Fruit fly (Drosophila melanogaster) whole organism, embryonic: ENCODE measurements around the gene Tps1.
A peak's percentile ranks its signal among the peaks of the same experiment; 100 is the strongest.

Experiments used
- Ada2b ChIP-seq: fragments of 200-800 bp; sonication (Bioruptor generic); IDR thresholded peaks from 2 replicates; pipeline ENCODE4 v1.3.6; 2022; ENCODE audit warnings: missing biosample characterization, missing genetic modification characterization
- Atf3 ChIP-seq: fragments of 200-800 bp; sonication (Bioruptor generic); optimal IDR thresholded peaks from 3 replicates; lab custom pipeline; 2016; ENCODE audit warnings: missing biosample characterization, missing genetic modification characterization
- CG1024 ChIP-seq: fragments of 200-800 bp; sonication (Bioruptor generic); IDR thresholded peaks from 2 replicates; pipeline ENCODE4 v1.3.6; 2022; ENCODE audit warnings: missing biosample characterization, missing genetic modification characterization
- CG11695 ChIP-seq: fragments of 200-800 bp; sonication (Bioruptor generic); IDR thresholded peaks from 3 replicates; pipeline ENCODE4 v1.3.6; 2022; ENCODE audit warnings: missing biosample characterization, missing genetic modification characterization
- CG12104 ChIP-seq: fragments of 200-800 bp; sonication (Bioruptor generic); optimal IDR thresholded peaks from 3 replicates; lab custom pipeline; 2016; ENCODE audit warnings: missing biosample characterization, missing genetic modification characterization
- CG13775 ChIP-seq: fragments of 200-800 bp; sonication (Bioruptor generic); optimal IDR thresholded peaks from 3 replicates; lab custom pipeline; 2017; ENCODE audit warnings: missing biosample characterization, mild to moderate bottlenecking, missing genetic modification characterization
- CG13894 ChIP-seq: fragments of 200-800 bp; sonication (Bioruptor generic); optimal IDR thresholded peaks from 3 replicates; lab custom pipeline; 2018; ENCODE audit warnings: missing biosample characterization, mild to moderate bottlenecking, missing genetic modification characterization, moderate library complexity
- CG14860 ChIP-seq: fragments of 200-800 bp; sonication (Bioruptor generic); IDR thresholded peaks from 3 replicates; pipeline ENCODE4 v1.3.6; 2022; ENCODE audit warnings: missing biosample characterization, missing genetic modification characterization; ENCODE audit not compliant: partially characterized antibody
- CG15601 ChIP-seq: fragments of 200-800 bp; sonication (Bioruptor generic); optimal IDR thresholded peaks from 3 replicates; lab custom pipeline; 2019; ENCODE audit warnings: missing biosample characterization, mild to moderate bottlenecking, missing genetic modification characterization, moderate library complexity
- CG17328 ChIP-seq: fragments of 200-800 bp; sonication (Bioruptor generic); IDR thresholded peaks from 2 replicates; pipeline ENCODE4 v1.3.6; 2022; ENCODE audit warnings: missing biosample characterization, missing genetic modification characterization
- CG1832 ChIP-seq: fragments of 200-800 bp; sonication (Bioruptor generic); optimal IDR thresholded peaks from 2 replicates; lab custom pipeline; 2017; ENCODE audit warnings: missing biosample characterization, mild to moderate bottlenecking, missing genetic modification characterization, inconsistent platforms
- CG2129 ChIP-seq: fragments of 200-800 bp; sonication (Bioruptor generic); IDR thresholded peaks from 2 replicates; pipeline ENCODE4 v1.3.6; 2022; ENCODE audit warnings: missing biosample characterization, missing genetic modification characterization; ENCODE audit not compliant: partially characterized antibody
- CG2202 ChIP-seq: fragments of 200-800 bp; sonication (Bioruptor generic); optimal IDR thresholded peaks from 2 replicates; lab custom pipeline; 2018; ENCODE audit warnings: missing biosample characterization, mild to moderate bottlenecking, missing genetic modification characterization
- CG30403 ChIP-seq: fragments of 200-800 bp; sonication (Bioruptor generic); optimal IDR thresholded peaks from 3 replicates; lab custom pipeline; 2016; ENCODE audit warnings: missing biosample characterization, missing genetic modification characterization
- CG33557 ChIP-seq: fragments of 200-800 bp; sonication (Bioruptor generic); optimal IDR thresholded peaks from 2 replicates; lab custom pipeline; 2019; ENCODE audit warnings: missing biosample characterization, mild to moderate bottlenecking, missing genetic modification characterization, moderate library complexity
- CG34376 ChIP-seq: fragments of 200-800 bp; sonication (Bioruptor generic); optimal IDR thresholded peaks from 2 replicates; lab custom pipeline; 2018; ENCODE audit warnings: missing biosample characterization, mild to moderate bottlenecking, missing genetic modification characterization
- CG4404 ChIP-seq: fragments of 200-800 bp; sonication (Bioruptor generic); IDR thresholded peaks from 2 replicates; pipeline ENCODE4 v1.3.6; 2022; ENCODE audit warnings: missing biosample characterization, missing genetic modification characterization
- CG6254 ChIP-seq: fragments of 200-800 bp; sonication (Bioruptor generic); optimal IDR thresholded peaks from 3 replicates; lab custom pipeline; 2017; ENCODE audit warnings: mild to moderate bottlenecking, missing biosample characterization, missing genetic modification reagents, missing genetic modification characterization
- CG6683 ChIP-seq: fragments of 200-800 bp; sonication (Bioruptor generic); optimal IDR thresholded peaks from 2 replicates; lab custom pipeline; 2017; ENCODE audit warnings: missing biosample characterization, mild to moderate bottlenecking, missing genetic modification characterization, missing genetic modification reagents
- CG6813 ChIP-seq: fragments of 200-800 bp; sonication (Bioruptor generic); optimal IDR thresholded peaks from 2 replicates; lab custom pipeline; 2017; ENCODE audit warnings: missing biosample characterization, missing genetic modification characterization, mild to moderate bottlenecking, moderate library complexity, missing genetic modification reagents
- CG6854 ChIP-seq: fragments of 200-800 bp; sonication (Bioruptor generic); optimal IDR thresholded peaks from 3 replicates; lab custom pipeline; 2017; ENCODE audit warnings: missing biosample characterization, mild to moderate bottlenecking, missing genetic modification characterization
- CG7357 ChIP-seq: fragments of 200-800 bp; sonication (Bioruptor generic); IDR thresholded peaks from 3 replicates; pipeline ENCODE4 v1.3.6; 2022; ENCODE audit warnings: missing biosample characterization, missing genetic modification characterization
- CG9797 ChIP-seq: fragments of 200-800 bp; sonication (Bioruptor generic); optimal IDR thresholded peaks from 3 replicates; lab custom pipeline; 2018; ENCODE audit warnings: missing biosample characterization, mild to moderate bottlenecking, missing genetic modification characterization
- CG9932 ChIP-seq: fragments of 200-800 bp; sonication (Bioruptor generic); IDR thresholded peaks from 2 replicates; pipeline ENCODE4 v1.3.6; 2022; ENCODE audit warnings: missing biosample characterization, missing genetic modification characterization
- D ChIP-seq, 2 experiments: fragments of 200-800 bp in 1 of 2; fragments of >200 bp in 1 of 2; sonication (Bioruptor generic) in 1 of 2; optimal IDR thresholded peaks; 2 replicates in 1 of 2; 3 replicates in 1 of 2; lab custom pipeline; 2017; ENCODE audit warnings: mild to moderate bottlenecking in 1 of 2, missing biosample characterization in 1 of 2, missing genetic modification characterization in 1 of 2, missing genetic modification reagents in 1 of 2
- Deaf1 ChIP-seq: fragments of 200-800 bp; optimal IDR thresholded peaks from 3 replicates; lab custom pipeline; 2019; ENCODE audit warnings: missing biosample characterization, mild to moderate bottlenecking, missing genetic modification characterization, moderate library complexity
- Dp ChIP-seq: fragments of 200-800 bp; sonication (Bioruptor generic); optimal IDR thresholded peaks from 2 replicates; lab custom pipeline; 2018; ENCODE audit warnings: missing biosample characterization, mild to moderate bottlenecking, missing genetic modification characterization, moderate library complexity
- Elba2 ChIP-seq: fragments of 200-800 bp; sonication (Bioruptor generic); optimal IDR thresholded peaks from 3 replicates; lab custom pipeline; 2016; ENCODE audit warnings: missing biosample characterization, missing genetic modification characterization
- Fer3 ChIP-seq: fragments of 200-800 bp; sonication (Bioruptor generic); optimal IDR thresholded peaks from 2 replicates; lab custom pipeline; 2018; ENCODE audit warnings: missing biosample characterization, mild to moderate bottlenecking, missing genetic modification characterization, moderate library complexity
- HHEX ChIP-seq: fragments of 200-800 bp; sonication (Bioruptor generic); optimal IDR thresholded peaks from 3 replicates; lab custom pipeline; 2017; ENCODE audit warnings: missing biosample characterization, mild to moderate bottlenecking, missing genetic modification characterization, missing genetic modification reagents
- Mes4 ChIP-seq: fragments of 200-800 bp; sonication (Bioruptor generic); optimal IDR thresholded peaks from 2 replicates; lab custom pipeline; 2016; ENCODE audit warnings: missing biosample characterization, missing genetic modification characterization
- NFAT ChIP-seq: fragments of 200-800 bp; sonication (Bioruptor generic); IDR thresholded peaks from 2 replicates; pipeline ENCODE4 v1.3.6; 2022; ENCODE audit warnings: missing biosample characterization, missing genetic modification characterization
- Oaz ChIP-seq: fragments of 200-800 bp; sonication (Bioruptor generic); IDR thresholded peaks from 2 replicates; pipeline ENCODE4 v1.3.6; 2022; ENCODE audit warnings: missing biosample characterization, missing genetic modification characterization
- Trl ChIP-seq, 3 experiments: fragments of >200 bp in 2 of 3; fragments of 200-800 bp in 1 of 3; sonication (Bioruptor generic) in 1 of 3; optimal IDR thresholded peaks; 2 replicates in 1 of 3; 3 replicates in 2 of 3; lab custom pipeline; 2016 to 2017; ENCODE audit warnings: missing biosample characterization in 1 of 3, missing genetic modification characterization in 1 of 3
- ash1 ChIP-seq: fragments of 200-800 bp; sonication (Bioruptor generic); optimal IDR thresholded peaks from 2 replicates; lab custom pipeline; 2018; ENCODE audit warnings: missing biosample characterization, mild to moderate bottlenecking, missing genetic modification characterization
- bbx ChIP-seq: fragments of 200-800 bp; sonication (Bioruptor generic); IDR thresholded peaks from 2 replicates; pipeline ENCODE4 v1.3.6; 2022; ENCODE audit warnings: missing biosample characterization, missing genetic modification characterization; ENCODE audit not compliant: partially characterized antibody
- bcd ChIP-seq: fragments of 200-800 bp; sonication (Bioruptor generic); optimal IDR thresholded peaks from 2 replicates; lab custom pipeline; 2017; ENCODE audit warnings: missing biosample characterization, mild to moderate bottlenecking, missing genetic modification characterization
- bigmax ChIP-seq: fragments of 200-800 bp; sonication (Bioruptor generic); optimal IDR thresholded peaks from 2 replicates; lab custom pipeline; 2018; ENCODE audit warnings: missing biosample characterization, mild to moderate bottlenecking, missing genetic modification characterization
- br ChIP-seq: fragments of >200 bp; optimal IDR thresholded peaks from 2 replicates; lab custom pipeline; 2017
- cg ChIP-seq: fragments of 200-800 bp; sonication (Bioruptor generic); optimal IDR thresholded peaks from 3 replicates; lab custom pipeline; 2019; ENCODE audit warnings: missing biosample characterization, mild to moderate bottlenecking, missing genetic modification characterization, moderate library complexity
- da ChIP-seq: fragments of 200-800 bp; sonication (Bioruptor generic); optimal IDR thresholded peaks from 2 replicates; lab custom pipeline; 2016; ENCODE audit warnings: missing biosample characterization, missing genetic modification characterization
- gcm2 ChIP-seq: fragments of 200-800 bp; sonication (Bioruptor generic); optimal IDR thresholded peaks from 2 replicates; lab custom pipeline; 2016; ENCODE audit warnings: missing biosample characterization, missing genetic modification characterization
- run ChIP-seq: fragments of 200-800 bp; sonication (Bioruptor generic); optimal IDR thresholded peaks from 3 replicates; lab custom pipeline; 2018; ENCODE audit warnings: missing biosample characterization, mild to moderate bottlenecking, missing genetic modification characterization
- schlank ChIP-seq: fragments of 200-800 bp; sonication (Bioruptor generic); optimal IDR thresholded peaks from 2 replicates; lab custom pipeline; 2018; ENCODE audit warnings: missing biosample characterization, mild to moderate bottlenecking, missing genetic modification characterization
- sens-2 ChIP-seq: fragments of 200-800 bp; sonication (Bioruptor generic); IDR thresholded peaks from 2 replicates; pipeline ENCODE4 v1.3.6; 2022; ENCODE audit warnings: missing biosample characterization, missing genetic modification characterization
- unpg ChIP-seq: fragments of 200-800 bp; sonication (Bioruptor generic); optimal IDR thresholded peaks from 3 replicates; lab custom pipeline; 2018; ENCODE audit warnings: missing biosample characterization, mild to moderate bottlenecking, missing genetic modification characterization, moderate library complexity
- wek ChIP-seq: fragments of 200-800 bp; sonication (Bioruptor generic); optimal IDR thresholded peaks from 3 replicates; lab custom pipeline; 2018; ENCODE audit warnings: missing biosample characterization, mild to moderate bottlenecking, missing genetic modification characterization, moderate library complexity
- yki ChIP-seq: fragments of >200 bp; optimal IDR thresholded peaks from 3 replicates; lab custom pipeline; 2018

Gene Tps1

DNA sequence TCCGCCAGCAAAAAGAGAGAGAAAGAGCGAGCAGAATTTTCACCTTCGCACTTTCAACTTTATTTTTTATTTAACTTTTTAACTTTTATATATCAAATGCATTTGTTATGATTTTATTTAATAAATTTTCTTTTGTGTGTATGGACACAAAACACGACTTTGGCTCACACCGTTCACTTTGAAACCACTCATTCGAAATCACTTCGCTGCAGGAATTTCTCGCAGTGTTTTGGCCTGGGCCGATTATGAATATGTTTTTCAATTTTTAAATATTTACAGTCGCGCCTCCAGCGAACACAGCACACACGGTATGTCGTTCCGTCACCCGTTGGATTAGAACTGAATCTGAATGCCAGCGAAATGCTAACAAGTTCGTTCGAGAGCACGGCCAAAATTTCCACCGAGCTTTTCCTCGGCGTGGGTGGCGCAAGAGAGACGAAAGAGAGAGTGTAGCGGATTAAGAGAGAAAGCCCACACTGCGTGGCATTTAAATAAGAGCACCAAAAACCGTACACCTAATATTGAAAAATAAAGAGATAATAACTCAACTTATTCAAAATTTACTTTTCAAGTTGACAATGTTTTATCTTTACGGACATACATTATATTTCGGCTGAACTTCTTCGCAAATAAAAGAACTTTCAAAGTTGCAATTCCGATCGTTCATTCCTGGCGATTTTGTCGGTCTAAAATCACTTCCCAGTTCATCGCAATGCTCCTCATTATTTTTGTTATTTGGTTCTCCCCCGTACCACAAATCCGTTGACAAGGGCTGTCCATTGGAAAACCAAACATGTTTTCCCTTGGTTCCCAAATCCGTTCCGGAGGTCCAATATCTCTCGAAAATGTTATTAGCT, 53.0 kb downstream of the Tps1 start, which contains the start of gene CG15431 (continued):
- TF ChIP-seq unpg (GFP tag; lab: Kevin White, UChicago) (peak; percentile 66), br (lab: Kevin White, UChicago) (no peak), CG4404 (GFP tag; lab: Robert Waterston, UW) (peak; percentile 25; the same call in 1 of the 2 replicates), yki (lab: Kevin White, UChicago) (no peak), cg (GFP tag; lab: Kevin White, UChicago) (no peak), Dp (GFP tag; lab: Kevin White, UChicago) (no peak), CG11695 (GFP tag; lab: Robert Waterston, UW) (no peak), Trl (optimal IDR thresholded peaks at IDR 0.05; lab: Kevin White, UChicago) (peak; percentile 73 to 82), Trl (GFP tag; optimal IDR thresholded peaks at IDR 0.05; lab: Kevin White, UChicago) (no peak), CG7357 (GFP tag; lab: Robert Waterston, UW) (no peak), CG30403 (GFP tag; lab: Kevin White, UChicago) (peak; percentile 55), CG9797 (GFP tag; lab: Kevin White, UChicago) (no peak), CG1832 (no peak), CG12104 (GFP tag; lab: Kevin White, UChicago) (peak; percentile 29), CG6683 (GFP tag; lab: Kevin White, UChicago) (peak; percentile 37), sens-2 (no peak), CG9932 (GFP tag; lab: Robert Waterston, UW) (peak; percentile 61), run (tag; lab: Kevin White, UChicago) (peak; percentile 17), ash1 (GFP tag; lab: Kevin White, UChicago) (no peak), CG34376 (GFP tag; lab: Kevin White, UChicago) (no peak), Deaf1 (tag; lab: Kevin White, UChicago) (peak; percentile 55), bbx (GFP tag; lab: Robert Waterston, UW) (no peak), da (GFP tag; lab: Kevin White, UChicago) (no peak), CG17328 (0 out of 2 replicates have a peak, but pooled peaks have one; percentile 36), Elba2 (GFP tag; lab: Kevin White, UChicago) (no peak), CG1024 (GFP tag; lab: Robert Waterston, UW) (0 out of 2 replicates have a peak, but pooled peaks have one; percentile 40), schlank (no peak), HHEX (peak; percentile 66), Mes4 (no peak), bigmax (GFP tag; lab: Kevin White, UChicago) (no peak), Oaz (peak; percentile 35; the same call in 1 of the 2 replicates), CG6813 (GFP tag; lab: Kevin White, UChicago) (peak; percentile 66), bcd (GFP tag; lab: Kevin White, UChicago) (peak; percentile 58), wek (no peak), CG33557 (GFP tag; lab: Kevin White, UChicago) (no peak), CG2202 (tag; lab: Kevin White, UChicago) (no peak), NFAT (GFP tag; lab: Robert Waterston, UW) (peak; percentile 49), CG14860 (no peak), CG2129 (GFP tag; lab: Robert Waterston, UW) (no peak), CG13775 (GFP tag; lab: Kevin White, UChicago) (peak; percentile 36), Fer3 (peak; percentile 59), CG6254 (GFP tag; lab: Kevin White, UChicago) (peak; percentile 8), D (optimal IDR thresholded peaks at IDR 0.05; lab: Kevin White, UChicago) (no peak), D (GFP tag; optimal IDR thresholded peaks at IDR 0.05; lab: Kevin White, UChicago) (no peak), CG15601 (no peak), CG6854 (peak; percentile 51), Ada2b (GFP tag; lab: Robert Waterston, UW) (peak; percentile 55; the same call in 1 of the 2 replicates), gcm2 (GFP tag; lab: Kevin White, UChicago) (peak; percentile 18), CG13894 (tag; lab: Kevin White, UChicago) (peak; percentile 15), Atf3 (GFP tag; lab: Kevin White, UChicago) (no peak)
